Fruit fly (Drosophila melanogaster) whole organism, embryonic: ENCODE measurements around the gene CG44000.
A peak's percentile ranks its signal among the peaks of the same experiment; 100 is the strongest.

ENCODE experiments used
- B-H1 ChIP-seq: fragments of 200-800 bp; sonication (Bioruptor generic); IDR thresholded peaks from 3 replicates; pipeline ENCODE4 v1.3.6; 2022; ENCODE audit warnings: missing biosample characterization, missing genetic modification characterization
- Bgb ChIP-seq: fragments of 200-800 bp; sonication (Bioruptor generic); IDR thresholded peaks from 2 replicates; pipeline ENCODE4 v1.3.6; 2022; ENCODE audit warnings: missing biosample characterization, missing genetic modification characterization; ENCODE audit not compliant: partially characterized antibody
- C15 ChIP-seq: fragments of 200-800 bp; sonication (Bioruptor generic); IDR thresholded peaks from 3 replicates; pipeline ENCODE4 v1.3.6; 2022; ENCODE audit warnings: missing biosample characterization, missing genetic modification characterization
- CG10267 ChIP-seq: fragments of 200-800 bp; sonication (Bioruptor generic); optimal IDR thresholded peaks from 2 replicates; lab custom pipeline; 2018; ENCODE audit warnings: missing biosample characterization, mild to moderate bottlenecking, missing genetic modification characterization, moderate library complexity
- CG10431 ChIP-seq: fragments of 200-800 bp; sonication (Bioruptor generic); optimal IDR thresholded peaks from 3 replicates; lab custom pipeline; 2018; ENCODE audit warnings: missing biosample characterization, mild to moderate bottlenecking, missing genetic modification characterization
- CG12104 ChIP-seq: fragments of 200-800 bp; sonication (Bioruptor generic); optimal IDR thresholded peaks from 3 replicates; lab custom pipeline; 2016; ENCODE audit warnings: missing biosample characterization, missing genetic modification characterization
- CG12299 ChIP-seq: fragments of 200-800 bp; sonication (Bioruptor generic); optimal IDR thresholded peaks from 2 replicates; lab custom pipeline; 2018; ENCODE audit warnings: missing biosample characterization, mild to moderate bottlenecking, missing genetic modification characterization
- CG15269 ChIP-seq: fragments of 200-800 bp; sonication (Bioruptor generic); optimal IDR thresholded peaks from 2 replicates; lab custom pipeline; 2018; ENCODE audit warnings: missing biosample characterization, mild to moderate bottlenecking, missing genetic modification characterization, moderate library complexity
- CG15514 ChIP-seq: fragments of 200-800 bp; sonication (Bioruptor generic); optimal IDR thresholded peaks from 3 replicates; lab custom pipeline; 2017; ENCODE audit warnings: missing biosample characterization, missing genetic modification characterization, mild to moderate bottlenecking, moderate library complexity, missing genetic modification reagents
- CG17612 ChIP-seq: fragments of 200-800 bp; sonication (Bioruptor generic); IDR thresholded peaks from 2 replicates; pipeline ENCODE4 v1.3.6; 2022; ENCODE audit warnings: missing biosample characterization, missing genetic modification characterization
- CG18619 ChIP-seq: fragments of 200-800 bp; sonication (Bioruptor generic); optimal IDR thresholded peaks from 3 replicates; lab custom pipeline; 2017; ENCODE audit warnings: missing biosample characterization, mild to moderate bottlenecking, missing genetic modification characterization
- CG32767 ChIP-seq: fragments of 200-800 bp; sonication (Bioruptor generic); IDR thresholded peaks from 2 replicates; pipeline ENCODE4 v1.3.6; 2022; ENCODE audit warnings: missing biosample characterization, missing genetic modification characterization
- CG3281 ChIP-seq: fragments of 200-800 bp; sonication (Bioruptor generic); optimal IDR thresholded peaks from 3 replicates; lab custom pipeline; 2017; ENCODE audit warnings: missing biosample characterization, mild to moderate bottlenecking, missing genetic modification characterization
- CG6854 ChIP-seq: fragments of 200-800 bp; sonication (Bioruptor generic); optimal IDR thresholded peaks from 3 replicates; lab custom pipeline; 2017; ENCODE audit warnings: missing biosample characterization, mild to moderate bottlenecking, missing genetic modification characterization
- CG7271 ChIP-seq: fragments of 200-800 bp; sonication (Bioruptor generic); optimal IDR thresholded peaks from 2 replicates; lab custom pipeline; 2018; ENCODE audit warnings: missing biosample characterization, mild to moderate bottlenecking, missing genetic modification characterization, moderate library complexity
- CG7745 ChIP-seq: fragments of 200-800 bp; sonication (Bioruptor generic); optimal IDR thresholded peaks from 2 replicates; lab custom pipeline; 2018; ENCODE audit warnings: missing biosample characterization, mild to moderate bottlenecking, missing genetic modification characterization, moderate library complexity
- CG7987 ChIP-seq: fragments of 200-800 bp; sonication (Bioruptor generic); optimal IDR thresholded peaks from 2 replicates; lab custom pipeline; 2018; ENCODE audit warnings: missing biosample characterization, mild to moderate bottlenecking, missing genetic modification characterization, moderate library complexity
- CG8478 ChIP-seq: fragments of >200 bp; optimal IDR thresholded peaks from 2 replicates; lab custom pipeline; 2018
- CG9817 ChIP-seq: fragments of 200-800 bp; sonication (Bioruptor generic); optimal IDR thresholded peaks from 2 replicates; lab custom pipeline; 2018; ENCODE audit warnings: missing biosample characterization, mild to moderate bottlenecking, missing genetic modification characterization, moderate library complexity
- Chrac-16 ChIP-seq: fragments of 200-800 bp; sonication (Bioruptor generic); optimal IDR thresholded peaks from 3 replicates; lab custom pipeline; 2016; ENCODE audit warnings: missing biosample characterization, missing genetic modification characterization
- CkIIα-i1 ChIP-seq: fragments of 200-800 bp; sonication (Bioruptor generic); IDR thresholded peaks from 2 replicates; pipeline ENCODE4 v1.3.6; 2022; ENCODE audit warnings: missing biosample characterization, missing genetic modification characterization
- Dp ChIP-seq: fragments of 200-800 bp; sonication (Bioruptor generic); optimal IDR thresholded peaks from 2 replicates; lab custom pipeline; 2018; ENCODE audit warnings: missing biosample characterization, mild to moderate bottlenecking, missing genetic modification characterization, moderate library complexity
- Ets97D ChIP-seq: fragments of 200-800 bp; sonication (Bioruptor generic); optimal IDR thresholded peaks from 3 replicates; lab custom pipeline; 2016; ENCODE audit warnings: missing biosample characterization, missing genetic modification characterization
- Hand ChIP-seq: fragments of 200-800 bp; sonication (Bioruptor generic); optimal IDR thresholded peaks from 2 replicates; lab custom pipeline; 2017; ENCODE audit warnings: mild to moderate bottlenecking, missing biosample characterization, missing genetic modification reagents, missing genetic modification characterization
- Hr3 ChIP-seq: fragments of 200-800 bp; sonication (Bioruptor generic); optimal IDR thresholded peaks from 3 replicates; lab custom pipeline; 2016; ENCODE audit warnings: missing biosample characterization, missing genetic modification characterization
- Lhr ChIP-seq: fragments of 200-800 bp; sonication (Bioruptor generic); optimal IDR thresholded peaks from 3 replicates; lab custom pipeline; 2017; ENCODE audit warnings: mild to moderate bottlenecking, missing biosample characterization, missing genetic modification reagents, missing genetic modification characterization
- Nf-YB ChIP-seq: fragments of 200-800 bp; sonication (Bioruptor generic); optimal IDR thresholded peaks from 3 replicates; lab custom pipeline; 2019; ENCODE audit warnings: missing biosample characterization, mild to moderate bottlenecking, missing genetic modification characterization, moderate library complexity
- Nf-YC ChIP-seq: fragments of 200-800 bp; optimal IDR thresholded peaks from 3 replicates; lab custom pipeline; 2019; ENCODE audit warnings: missing biosample characterization, mild to moderate bottlenecking, missing genetic modification characterization, moderate library complexity
- ab ChIP-seq: fragments of 200-800 bp; sonication (Bioruptor generic); optimal IDR thresholded peaks from 2 replicates; lab custom pipeline; 2016; ENCODE audit warnings: missing biosample characterization, missing genetic modification characterization
- ash1 ChIP-seq: fragments of 200-800 bp; sonication (Bioruptor generic); optimal IDR thresholded peaks from 2 replicates; lab custom pipeline; 2018; ENCODE audit warnings: missing biosample characterization, mild to moderate bottlenecking, missing genetic modification characterization
- cad ChIP-seq: fragments of >200 bp; optimal IDR thresholded peaks from 2 replicates; lab custom pipeline; 2017; ENCODE audit warnings: missing biosample characterization, missing genetic modification characterization
- cas ChIP-seq: fragments of 200-800 bp; sonication (Bioruptor generic); IDR thresholded peaks from 2 replicates; pipeline ENCODE4 v1.3.6; 2022; ENCODE audit warnings: missing biosample characterization, missing genetic modification characterization
- chinmo ChIP-seq: fragments of 200-800 bp; sonication (Bioruptor generic); IDR thresholded peaks from 4 replicates; pipeline ENCODE4 v1.3.6; 2022; ENCODE audit warnings: missing biosample characterization, missing genetic modification characterization; ENCODE audit not compliant: partially characterized antibody
- chm ChIP-seq: fragments of 200-800 bp; sonication (Bioruptor generic); IDR thresholded peaks from 2 replicates; pipeline ENCODE4 v1.3.6; 2022; ENCODE audit warnings: missing biosample characterization, missing genetic modification characterization
- corto ChIP-seq: fragments of 200-800 bp; sonication (Bioruptor generic); optimal IDR thresholded peaks from 2 replicates; lab custom pipeline; 2016; ENCODE audit warnings: missing biosample characterization, mild to moderate bottlenecking, missing genetic modification characterization, moderate library complexity
- crc ChIP-seq: fragments of 200-800 bp; sonication (Bioruptor generic); optimal IDR thresholded peaks from 2 replicates; lab custom pipeline; 2016; ENCODE audit warnings: missing biosample characterization, missing genetic modification characterization
- dpn ChIP-seq, 2 experiments: fragments of 200-800 bp; sonication (Bioruptor generic); optimal IDR thresholded peaks; 3 replicates each; lab custom pipeline; 2016; ENCODE audit warnings: missing biosample characterization in 2 of 2, missing genetic modification characterization in 2 of 2
- en ChIP-seq: fragments of 200-800 bp; sonication (Bioruptor generic); optimal IDR thresholded peaks from 2 replicates; lab custom pipeline; 2016; ENCODE audit warnings: missing biosample characterization, missing genetic modification characterization
- gce ChIP-seq: fragments of 200-800 bp; sonication (Bioruptor generic); IDR thresholded peaks from 3 replicates; pipeline ENCODE4 v1.3.6; 2022; ENCODE audit warnings: missing biosample characterization, missing genetic modification characterization
- h ChIP-seq: fragments of >200 bp; optimal IDR thresholded peaks from 2 replicates; lab custom pipeline; 2017
- lilli ChIP-seq: fragments of 200-800 bp; sonication (Bioruptor generic); optimal IDR thresholded peaks from 3 replicates; lab custom pipeline; 2016; ENCODE audit warnings: missing biosample characterization, missing genetic modification characterization
- lov ChIP-seq, 2 experiments: fragments of 200-800 bp in 1 of 2; fragments of >200 bp in 1 of 2; sonication (Bioruptor generic) in 1 of 2; IDR thresholded peaks in 1 of 2; optimal IDR thresholded peaks in 1 of 2; 2 replicates in 1 of 2; 3 replicates in 1 of 2; pipeline versions ENCODE4 v1.3.6 to Lab custom; 2017 to 2022; ENCODE audit warnings: missing biosample characterization in 1 of 2, missing genetic modification characterization in 1 of 2
- onecut ChIP-seq: fragments of 200-800 bp; sonication (Bioruptor generic); IDR thresholded peaks from 2 replicates; pipeline ENCODE4 v1.3.6; 2022; ENCODE audit warnings: missing biosample characterization, missing genetic modification characterization
- org-1 ChIP-seq: fragments of 200-800 bp; sonication (Bioruptor generic); optimal IDR thresholded peaks from 2 replicates; lab custom pipeline; 2017; ENCODE audit warnings: missing biosample characterization, missing genetic modification characterization
- ranshi ChIP-seq: fragments of 200-800 bp; sonication (Bioruptor generic); IDR thresholded peaks from 2 replicates; pipeline ENCODE4 v1.3.6; 2022; ENCODE audit warnings: missing biosample characterization, missing genetic modification characterization
- run ChIP-seq: fragments of 200-800 bp; sonication (Bioruptor generic); optimal IDR thresholded peaks from 3 replicates; lab custom pipeline; 2018; ENCODE audit warnings: missing biosample characterization, mild to moderate bottlenecking, missing genetic modification characterization
- sna ChIP-seq: fragments of 200-800 bp; sonication (Bioruptor generic); IDR thresholded peaks from 2 replicates; pipeline ENCODE4 v1.3.6; 2022; ENCODE audit warnings: missing biosample characterization, missing genetic modification characterization; ENCODE audit not compliant: partially characterized antibody
- stc ChIP-seq: fragments of 200-800 bp; sonication (Bioruptor generic); IDR thresholded peaks from 2 replicates; pipeline ENCODE4 v1.3.6; 2022; ENCODE audit warnings: missing biosample characterization, missing genetic modification characterization
- unc-4 ChIP-seq: fragments of 200-800 bp; sonication (Bioruptor generic); IDR thresholded peaks from 2 replicates; pipeline ENCODE4 v1.3.6; 2022; ENCODE audit warnings: missing biosample characterization, missing genetic modification characterization; ENCODE audit not compliant: partially characterized antibody
- usp ChIP-seq: fragments of >200 bp; optimal IDR thresholded peaks from 2 replicates; lab custom pipeline; 2017; ENCODE audit warnings: missing biosample characterization, missing genetic modification characterization

Gene CG44000

dm6 chr2L:5052367-5052914 is 9.4 kb downstream of the CG44000 start, which contains the start of gene senju (continued):
- TF ChIP-seq CG15514 = peak; percentile 88
- TF ChIP-seq CG7271 (tag; lab: Kevin White, UChicago) = no peak
- TF ChIP-seq CG7745 (tag; lab: Kevin White, UChicago) = no peak
- TF ChIP-seq chm (GFP tag; lab: Robert Waterston, UW) = peak; percentile 87
- peak; percentile 87 for TF ChIP-seq CG18619 (GFP tag; lab: Kevin White, UChicago)
- peak; percentile 73 for TF ChIP-seq CG12104 (GFP tag; lab: Kevin White, UChicago)
- TF ChIP-seq h (lab: Kevin White, UChicago) = no peak
- peak; percentile 83 for TF ChIP-seq CG15269
- peak; percentile 90 for TF ChIP-seq Chrac-16 (GFP tag; lab: Kevin White, UChicago)
- TF ChIP-seq run (tag; lab: Kevin White, UChicago) = peak; percentile 61
- TF ChIP-seq chinmo (GFP tag; lab: Robert Waterston, UW) = peak; percentile 89
- no peak for TF ChIP-seq CG17612 (GFP tag; lab: Robert Waterston, UW)
- peak; percentile 93 for TF ChIP-seq CG7987 (GFP tag; lab: Kevin White, UChicago)
- peak; percentile 99 for TF ChIP-seq CG10267 (tag; lab: Kevin White, UChicago)
- peak; percentile 46 for TF ChIP-seq Dp (GFP tag; lab: Kevin White, UChicago)
- peak; percentile 73 for TF ChIP-seq Nf-YC (tag; lab: Kevin White, UChicago)
- peak; percentile 74 for TF ChIP-seq ash1 (GFP tag; lab: Kevin White, UChicago)
- TF ChIP-seq en (GFP tag; lab: Kevin White, UChicago) = peak; percentile 62
- peak; percentile 75 for TF ChIP-seq CG6854 (GFP tag; lab: Kevin White, UChicago)
- peak; percentile 73 for TF ChIP-seq crc (GFP tag; lab: Kevin White, UChicago)
- peak; percentile 93 for TF ChIP-seq Ets97D (GFP tag; lab: Kevin White, UChicago)
- TF ChIP-seq lilli (GFP tag; lab: Kevin White, UChicago) = peak; percentile 94
- peak; percentile 49 for TF ChIP-seq CG10431 (GFP tag; lab: Kevin White, UChicago)
- TF ChIP-seq org-1 (GFP tag; lab: Kevin White, UChicago) = peak; percentile 85
- TF ChIP-seq stc (GFP tag; lab: Robert Waterston, UW) = peak; percentile 69
- TF ChIP-seq Nf-YB (GFP tag; lab: Kevin White, UChicago) = peak; percentile 58
- TF ChIP-seq Hand (GFP tag; lab: Kevin White, UChicago) = peak; percentile 82
- TF ChIP-seq CG8478 (lab: Kevin White, UChicago) = no peak
- no peak for TF ChIP-seq sna (GFP tag; lab: Robert Waterston, UW)
- TF ChIP-seq Lhr = peak; percentile 63
- TF ChIP-seq unc-4 = peak; percentile 32; the same call in 1 of the 2 replicates
- peak; percentile 64; the same call in 1 of the 3 replicates for TF ChIP-seq C15 (GFP tag; lab: Robert Waterston, UW)
- TF ChIP-seq B-H1 (GFP tag; lab: Robert Waterston, UW) = peak; percentile 73
- TF ChIP-seq usp (GFP tag; lab: Kevin White, UChicago) = no peak
- TF ChIP-seq CG9817 = peak; percentile 51
- TF ChIP-seq CkIIα-i1 (GFP tag; lab: Robert Waterston, UW) = no peak
- TF ChIP-seq CG12299 = peak; percentile 50
- peak; percentile 54; the same call in 1 of the 2 replicates for TF ChIP-seq cas (GFP tag; lab: Robert Waterston, UW)
- peak; percentile 85 for TF ChIP-seq ranshi (GFP tag; lab: Robert Waterston, UW)
- TF ChIP-seq ab (GFP tag; lab: Kevin White, UChicago) = peak; percentile 61
- TF ChIP-seq corto (GFP tag; lab: Kevin White, UChicago) = peak; percentile 54
- peak; percentile 79; the same call in 2 of the 3 replicates for TF ChIP-seq gce (GFP tag; lab: Robert Waterston, UW)
- peak; percentile 84 for TF ChIP-seq onecut (GFP tag; lab: Robert Waterston, UW)
- TF ChIP-seq CG32767 = peak; percentile 64; the same call in 1 of the 2 replicates
- no peak for TF ChIP-seq lov (optimal IDR thresholded peaks at IDR 0.05; lab: Kevin White, UChicago)
- peak; percentile 55; the same call in 2 of the 3 replicates for TF ChIP-seq lov (GFP tag; IDR thresholded peaks at IDR 0.05; lab: Robert Waterston, UW)
- peak; percentile 85 to 93 for TF ChIP-seq dpn (GFP tag; optimal IDR thresholded peaks at IDR 0.05; lab: Kevin White, UChicago)
- TF ChIP-seq cad = no peak
- peak; percentile 78 for TF ChIP-seq CG3281
- TF ChIP-seq Bgb = peak; percentile 48; the same call in 1 of the 2 replicates
- TF ChIP-seq Hr3 = peak; percentile 83
